Worm (Caenorhabditis elegans): ENCODE measurements around the gene abi-1.

Gene abi-1

ce11 chrIII:5642692-5643091 lies 49.8 kb downstream of the abi-1 start:
- no peak for TF ChIP-seq mdl-1 (tag; optimal IDR thresholded peaks at IDR 0.05)
- TF ChIP-seq hmg-11 (tag; optimal IDR thresholded peaks at IDR 0.05), result no peak
- TF ChIP-seq nhr-76 (tag; optimal IDR thresholded peaks at IDR 0.05), result no peak
- TF ChIP-seq sea-2 (GFP tag; optimal IDR thresholded peaks at IDR 0.05), result no peak
- no peak for TF ChIP-seq lsy-12 (tag; optimal IDR thresholded peaks at IDR 0.05)
- TF ChIP-seq nhr-43 (tag; optimal IDR thresholded peaks at IDR 0.05; ENCODE audit: poor library complexity, severe bottlenecking), result no peak
- no peak for TF ChIP-seq tbx-2 (tag; optimal IDR thresholded peaks at IDR 0.05)
- no peak for TF ChIP-seq unc-62 (GFP tag; optimal IDR thresholded peaks at IDR 0.05)
- no peak for TF ChIP-seq skn-1 (tag; optimal IDR thresholded peaks at IDR 0.05)
- no peak for TF ChIP-seq ceh-82 (tag; optimal IDR thresholded peaks at IDR 0.05)
- TF ChIP-seq eor-1 (tag; optimal IDR thresholded peaks at IDR 0.05), result no peak
- no peak for TF ChIP-seq fkh-10 (GFP tag; optimal IDR thresholded peaks at IDR 0.05)
- TF ChIP-seq nhr-23 (tag; optimal IDR thresholded peaks at IDR 0.05), result no peak

Measured in whole organism, L3 larva.